Worm (Caenorhabditis elegans) whole organism, L3 larva: ENCODE measurements around the gene kqt-1.
A peak's percentile ranks its signal among the peaks of the same experiment; 100 is the strongest.

ENCODE experiments used
- aly-2 ChIP-seq: fragments of 150-350 bp; optimal IDR thresholded peaks from 2 replicates; lab custom pipeline; 2014; ENCODE audit warnings: missing biosample characterization, missing genetic modification characterization
- ama-1 ChIP-seq: fragments of 150-350 bp; optimal IDR thresholded peaks from 2 replicates; lab custom pipeline; 2018
- ceh-16 ChIP-seq: sonication (generic microtip); optimal IDR thresholded peaks from 2 replicates; lab custom pipeline; 2017; ENCODE audit warnings: missing biosample characterization, missing genetic modification characterization
- elt-3 ChIP-seq, 3 experiments: fragments of 150-350 bp in 1 of 3; sonication (generic microtip) in 2 of 3; optimal IDR thresholded peaks; 2 replicates in 2 of 3; 4 replicates in 1 of 3; lab custom pipeline; 2014 to 2017; ENCODE audit warnings: missing biosample characterization in 3 of 3, missing genetic modification characterization in 3 of 3
- ztf-11 ChIP-seq: fragments of 150-350 bp; optimal IDR thresholded peaks from 2 replicates; lab custom pipeline; 2014; ENCODE audit warnings: missing biosample characterization, missing genetic modification characterization

- no peak for TF ChIP-seq elt-3 (tag; optimal IDR thresholded peaks at IDR 0.05; lab: Kevin White, UChicago)
- TF ChIP-seq ceh-16 (tag; lab: Kevin White, UChicago) = no peak
- no peak for TF ChIP-seq ama-1 (lab: Kevin White, UChicago)
- no peak for TF ChIP-seq aly-2
- TF ChIP-seq ztf-11 (tag; lab: Kevin White, UChicago) = peak; percentile 36
Measured at ce11 chrX:6593178-6593786, 25.5 kb upstream of the kqt-1 start.
